Worm (Caenorhabditis elegans): Measurements from ENCODE around the gene Y75B12B.3.

The Y75B12B.3 gene

ce11 chrV:15136772-15137171 is 49.3 kb downstream of the Y75B12B.3 start, which contains the start of gene aipl-1 (continued):
- TF ChIP-seq ceh-40 (GFP tag; IDR thresholded peaks at IDR 0.05) (no peak), hlh-12 (tag; optimal IDR thresholded peaks at IDR 0.05) (no peak), T07F8.4 (tag; optimal IDR thresholded peaks at IDR 0.05) (no peak), die-1 (tag; optimal IDR thresholded peaks at IDR 0.05) (no peak), hmg-1.2 (GFP tag; IDR thresholded peaks at IDR 0.05) (peak; percentile 98), C17E4.6 (GFP tag; IDR thresholded peaks at IDR 0.05) (no peak), nhr-179 (tag; optimal IDR thresholded peaks at IDR 0.05) (no peak), snpc-3.4 (tag; optimal IDR thresholded peaks at IDR 0.05) (peak; percentile 25), snpc-1.1 (tag; optimal IDR thresholded peaks at IDR 0.05; ENCODE audit: insufficient read depth) (no peak), nhr-90 (tag; optimal IDR thresholded peaks at IDR 0.05) (no peak), cebp-2 (GFP tag; IDR thresholded peaks at IDR 0.05) (no peak), ztf-22 (GFP tag; optimal IDR thresholded peaks at IDR 0.05) (no peak), hrde-1 (tag; optimal IDR thresholded peaks at IDR 0.05; ENCODE audit: borderline replicate concordance) (no peak), F10E7.11 (tag; optimal IDR thresholded peaks at IDR 0.05) (no peak), ceh-58 (GFP tag; IDR thresholded peaks at IDR 0.05) (no peak), ceh-91 (GFP tag; IDR thresholded peaks at IDR 0.05) (peak; percentile 46), ztf-6 (GFP tag; IDR thresholded peaks at IDR 0.05) (no peak), mel-28 (tag; optimal IDR thresholded peaks at IDR 0.05; ENCODE audit: borderline replicate concordance) (no peak), tbp1 (GFP tag; optimal IDR thresholded peaks at IDR 0.05) (peak; percentile 34), nfya-2 (GFP tag; IDR thresholded peaks at IDR 0.05) (no peak), sea-2 (GFP tag; IDR thresholded peaks at IDR 0.05) (no peak), akir-1 (GFP tag; optimal IDR thresholded peaks at IDR 0.05) (no peak), B0035.1 (tag; optimal IDR thresholded peaks at IDR 0.05) (no peak), gei-17 (GFP tag; optimal IDR thresholded peaks at IDR 0.05) (no peak), dpff-1 (tag; optimal IDR thresholded peaks at IDR 0.05) (no peak), him-1 (tag; optimal IDR thresholded peaks at IDR 0.05) (no peak), rpc-1 (optimal IDR thresholded peaks at IDR 0.05) (no peak), rpc-1 (tag; optimal IDR thresholded peaks at IDR 0.05) (no peak), Y53F4B.3 (GFP tag; IDR thresholded peaks at IDR 0.05) (no peak), let-526 (GFP tag; IDR thresholded peaks at IDR 0.05) (no peak), ama-1 (optimal IDR thresholded peaks at IDR 0.05) (no peak), ama-1 (GFP tag; optimal IDR thresholded peaks at IDR 0.05) (no peak), F52B5.7 (tag; optimal IDR thresholded peaks at IDR 0.05) (no peak), B0261.1 (tag; optimal IDR thresholded peaks at IDR 0.05) (no peak), unc-130 (GFP tag; optimal IDR thresholded peaks at IDR 0.05) (no peak), hmg-20 (GFP tag; IDR thresholded peaks at IDR 0.05) (no peak), sdz-38 (tag; optimal IDR thresholded peaks at IDR 0.05) (no peak), egl-18 (GFP tag; IDR thresholded peaks at IDR 0.05) (no peak), tlf-1 (GFP tag; optimal IDR thresholded peaks at IDR 0.05) (no peak), attf-5 (GFP tag; optimal IDR thresholded peaks at IDR 0.05) (peak; percentile 73), aptf-3 (GFP tag; IDR thresholded peaks at IDR 0.05) (no peak), madf-6 (GFP tag; IDR thresholded peaks at IDR 0.05) (peak; percentile 40; the same call in 1 of the 2 replicates), aptf-2 (GFP tag; conservative IDR thresholded peaks at IDR 0.05) (0 out of 2 replicates have a peak, but pooled peaks have one; percentile 28), snpc-4 (GFP tag; optimal IDR thresholded peaks at IDR 0.05) (no peak), snpc-4 (tag; optimal IDR thresholded peaks at IDR 0.05) (peak in 3 of 4 experiments; percentile 5 to 66 (median 53)), F22D6.2 (tag; optimal IDR thresholded peaks at IDR 0.05) (no peak), ZK185.1 (tag; optimal IDR thresholded peaks at IDR 0.05; ENCODE audit: poor library complexity, severe bottlenecking) (peak; percentile 6), bed-2 (GFP tag; IDR thresholded peaks at IDR 0.05) (no peak), madf-3 (GFP tag; IDR thresholded peaks at IDR 0.05) (no peak), F23B12.7 (tag; optimal IDR thresholded peaks at IDR 0.05; ENCODE audit: insufficient read depth) (peak; percentile 76)
